Fruit fly (Drosophila melanogaster): ENCODE results near the gene CG46339.

CG46339 gene

DNA sequence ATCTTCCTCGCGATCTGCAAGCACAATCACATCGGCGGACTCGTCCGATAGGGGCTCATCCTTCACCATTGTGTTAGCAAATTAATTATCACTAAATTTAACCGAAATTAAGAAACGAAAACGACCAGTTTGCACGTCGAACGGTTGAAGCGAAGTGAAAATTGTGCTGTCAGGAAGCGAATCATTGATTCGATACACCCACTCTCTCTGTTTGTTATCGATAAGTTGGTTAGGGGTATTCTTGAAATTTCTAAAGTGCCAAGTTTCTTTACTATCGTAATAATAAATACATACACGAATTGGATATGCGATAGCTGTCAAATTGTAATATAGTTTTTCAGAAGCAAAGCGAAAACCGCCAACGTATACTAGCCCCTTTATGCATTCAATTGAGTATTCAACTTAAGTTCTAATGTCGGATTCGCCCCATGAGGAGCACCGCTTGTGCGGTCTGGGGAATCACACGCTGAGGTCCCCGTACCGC lies 40.0 kb upstream of the CG46339 start, which contains the start of gene Rb97D (continued):
- TF ChIP-seq dl (GFP tag; optimal IDR thresholded peaks at IDR 0.05; ENCODE audit: insufficient read depth in 1 of 2, partially characterized antibody in 2 of 2): no peak
- peak; percentile 82 for TF ChIP-seq HLH106 (tag; optimal IDR thresholded peaks at IDR 0.05)
- TF ChIP-seq woc (GFP tag; optimal IDR thresholded peaks at IDR 0.05): peak; percentile 81
- no peak for TF ChIP-seq sage (GFP tag; optimal IDR thresholded peaks at IDR 0.05)
- no peak for TF ChIP-seq Mio (GFP tag; optimal IDR thresholded peaks at IDR 0.05)
- TF ChIP-seq sv (GFP tag; optimal IDR thresholded peaks at IDR 0.05): peak; percentile 37
- no peak for TF ChIP-seq CrebA (GFP tag; optimal IDR thresholded peaks at IDR 0.05; ENCODE audit: borderline replicate concordance)
- TF ChIP-seq foxo (GFP tag; optimal IDR thresholded peaks at IDR 0.05): peak in 1 of 2 experiments; percentile 80
- TF ChIP-seq Hr78 (GFP tag; optimal IDR thresholded peaks at IDR 0.05): no peak
- TF ChIP-seq Sp1 (GFP tag; optimal IDR thresholded peaks at IDR 0.05): peak; percentile 71
- peak; percentile 84 for TF ChIP-seq h (GFP tag; optimal IDR thresholded peaks at IDR 0.05)
- no peak for TF ChIP-seq Abd-B (GFP tag; optimal IDR thresholded peaks at IDR 0.05)
- TF ChIP-seq dsf (GFP tag; optimal IDR thresholded peaks at IDR 0.05; ENCODE audit: borderline replicate concordance): peak; percentile 28
- TF ChIP-seq OdsH (GFP tag; optimal IDR thresholded peaks at IDR 0.05): peak; percentile 67

DNA sequence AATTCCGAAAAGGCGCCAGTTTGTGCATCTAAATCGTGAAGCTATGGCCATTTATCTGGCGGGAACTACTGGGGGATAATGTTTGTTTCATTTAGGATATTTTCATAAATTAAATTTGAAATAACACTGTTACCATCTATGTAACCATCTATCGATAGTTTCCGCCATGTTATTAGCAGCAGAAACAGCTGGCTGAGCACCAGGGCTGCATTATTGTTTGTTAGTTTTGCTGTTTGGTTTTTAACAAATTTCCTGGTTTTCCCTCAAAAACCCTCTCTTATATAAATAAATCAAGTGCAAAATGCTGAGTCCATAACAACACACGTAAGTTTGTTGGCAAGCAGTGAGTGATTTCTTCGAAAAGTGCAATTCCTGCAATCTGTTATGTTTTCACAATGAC lies 39.1 kb upstream of the CG46339 start, which contains the start of gene CG5500:
CG5500 (plus strand) TSS at position 199 of the 400 bp plus-strand sequence.
- TF ChIP-seq Rel (GFP tag; optimal IDR thresholded peaks at IDR 0.05) (no peak), Rel (tag; optimal IDR thresholded peaks at IDR 0.05) (peak; percentile 75), dsf (GFP tag; optimal IDR thresholded peaks at IDR 0.05; ENCODE audit: borderline replicate concordance) (no peak)

DNA sequence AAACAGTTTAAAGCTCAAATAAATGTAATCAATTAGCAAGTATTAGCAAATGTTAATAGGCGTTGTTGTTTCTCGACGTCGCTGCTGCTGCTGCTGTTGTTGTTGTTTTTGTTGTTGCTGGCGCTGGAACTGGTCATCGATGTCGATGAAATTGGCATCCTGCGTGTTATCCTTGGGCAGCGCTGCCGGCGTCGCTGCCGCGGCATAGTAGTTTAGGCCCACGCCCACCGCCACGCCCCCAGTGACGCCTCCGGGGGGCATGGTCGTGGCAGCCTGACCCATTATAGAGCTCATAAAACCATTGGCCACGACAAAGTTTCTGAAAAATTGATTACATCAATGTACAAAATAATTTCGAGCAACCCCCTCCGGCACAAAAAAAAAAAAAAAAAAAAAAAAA lies 38.7 kb upstream of the CG46339 start:
- TF ChIP-seq N (GFP tag; optimal IDR thresholded peaks at IDR 0.05) (no peak), h (GFP tag; optimal IDR thresholded peaks at IDR 0.05) (no peak), tai (GFP tag; optimal IDR thresholded peaks at IDR 0.05) (no peak), Hr83 (GFP tag; optimal IDR thresholded peaks at IDR 0.05; ENCODE audit: poor library complexity, severe bottlenecking) (no peak), OdsH (GFP tag; optimal IDR thresholded peaks at IDR 0.05) (no peak), lola (GFP tag; optimal IDR thresholded peaks at IDR 0.05) (no peak), GATAd (GFP tag; optimal IDR thresholded peaks at IDR 0.05) (no peak), Mio (GFP tag; optimal IDR thresholded peaks at IDR 0.05) (no peak), br (GFP tag; optimal IDR thresholded peaks at IDR 0.05) (no peak), Hr78 (GFP tag; optimal IDR thresholded peaks at IDR 0.05) (no peak), Jra (GFP tag; optimal IDR thresholded peaks at IDR 0.05) (no peak), Rel (GFP tag; optimal IDR thresholded peaks at IDR 0.05) (no peak), Rel (tag; optimal IDR thresholded peaks at IDR 0.05) (no peak), CG32264 (GFP tag; optimal IDR thresholded peaks at IDR 0.05) (no peak), ey (GFP tag; optimal IDR thresholded peaks at IDR 0.05) (no peak), Dif (GFP tag; optimal IDR thresholded peaks at IDR 0.05; ENCODE audit: partially characterized antibody) (no peak), Vsx2 (GFP tag; optimal IDR thresholded peaks at IDR 0.05; ENCODE audit: partially characterized antibody) (no peak), dl (GFP tag; optimal IDR thresholded peaks at IDR 0.05; ENCODE audit: insufficient read depth in 1 of 2, partially characterized antibody in 2 of 2) (no peak), Sp1 (GFP tag; optimal IDR thresholded peaks at IDR 0.05) (no peak), brk (GFP tag; optimal IDR thresholded peaks at IDR 0.05) (no peak), Hnf4 (GFP tag; optimal IDR thresholded peaks at IDR 0.05) (no peak)

DNA sequence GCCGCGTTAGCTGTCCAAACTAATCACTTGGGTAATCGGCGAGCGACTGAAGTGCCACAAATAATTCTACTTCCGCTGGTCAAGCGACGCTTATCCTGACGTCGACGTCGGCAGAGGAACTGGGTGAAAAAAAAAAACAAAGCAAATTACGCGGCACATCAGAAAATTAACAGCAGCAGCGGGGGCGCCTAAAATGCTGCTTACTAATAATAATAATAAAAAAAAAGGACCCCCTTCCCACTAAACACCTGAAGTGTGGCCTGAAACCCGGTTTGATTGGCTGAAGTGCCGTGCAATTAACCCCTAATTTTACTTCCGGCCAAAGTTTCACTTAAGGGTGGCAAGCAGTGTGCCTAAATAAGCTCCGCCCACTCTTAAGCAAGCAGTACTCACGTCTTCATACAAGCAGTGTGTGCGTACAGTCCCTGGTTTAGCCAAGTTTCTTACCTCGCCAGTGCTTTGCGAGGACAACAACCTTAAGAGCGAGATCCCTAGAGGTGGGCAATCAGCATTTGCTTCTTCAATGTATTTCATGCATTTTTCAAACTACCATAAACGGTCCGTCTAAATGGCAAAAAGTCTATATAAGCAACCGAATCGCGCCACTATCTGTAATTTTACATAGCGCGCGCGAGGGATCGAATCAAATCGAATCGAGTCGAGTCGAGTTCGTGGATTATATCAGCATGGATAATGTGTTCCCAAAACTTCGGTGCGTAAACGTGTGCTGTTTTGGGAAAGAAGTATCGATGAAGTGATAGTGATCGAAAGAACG lies 34.3 kb upstream of the CG46339 start, which contains the start of the genes ro and T48:
ro (minus strand) TSS at position 51 of the 775 bp plus-strand sequence.
T48 (plus strand) TSS at position 614 of the 775 bp plus-strand sequence.
- TF ChIP-seq Sp1 (GFP tag; optimal IDR thresholded peaks at IDR 0.05): no peak
- TF ChIP-seq h (GFP tag; optimal IDR thresholded peaks at IDR 0.05): peak; percentile 27
- TF ChIP-seq Rel (GFP tag; optimal IDR thresholded peaks at IDR 0.05): no peak
- TF ChIP-seq Rel (tag; optimal IDR thresholded peaks at IDR 0.05): peak; percentile 13
- no peak for TF ChIP-seq usp (GFP tag; optimal IDR thresholded peaks at IDR 0.05)
- peak; percentile 63 for TF ChIP-seq Myc (optimal IDR thresholded peaks at IDR 0.05)
- TF ChIP-seq foxo (GFP tag; optimal IDR thresholded peaks at IDR 0.05): peak in 1 of 2 experiments; percentile 22
- TF ChIP-seq Jra (GFP tag; optimal IDR thresholded peaks at IDR 0.05): no peak
- TF ChIP-seq lola (GFP tag; optimal IDR thresholded peaks at IDR 0.05): no peak
- TF ChIP-seq rgr (GFP tag; optimal IDR thresholded peaks at IDR 0.05): peak; percentile 32
- TF ChIP-seq Hnf4 (GFP tag; optimal IDR thresholded peaks at IDR 0.05): peak; percentile 11
- TF ChIP-seq CG32264 (GFP tag; optimal IDR thresholded peaks at IDR 0.05): no peak
- peak; percentile 15 for TF ChIP-seq psq (GFP tag; optimal IDR thresholded peaks at IDR 0.05)
- peak; percentile 5 for TF ChIP-seq Dif (GFP tag; optimal IDR thresholded peaks at IDR 0.05; ENCODE audit: partially characterized antibody)
- no peak for TF ChIP-seq dl (GFP tag; optimal IDR thresholded peaks at IDR 0.05; ENCODE audit: insufficient read depth in 1 of 2, partially characterized antibody in 2 of 2)
- peak; percentile 39 for TF ChIP-seq fru (GFP tag; optimal IDR thresholded peaks at IDR 0.05)
- TF ChIP-seq HLH106 (tag; optimal IDR thresholded peaks at IDR 0.05): peak; percentile 28
- TF ChIP-seq N (GFP tag; optimal IDR thresholded peaks at IDR 0.05): peak; percentile 32
- peak; percentile 1 for TF ChIP-seq GATAd (GFP tag; optimal IDR thresholded peaks at IDR 0.05)
- TF ChIP-seq brk (GFP tag; optimal IDR thresholded peaks at IDR 0.05): no peak
- TF ChIP-seq OdsH (GFP tag; optimal IDR thresholded peaks at IDR 0.05): peak; percentile 30
